Worm (Caenorhabditis elegans) whole organism, young adult: ENCODE measurements around the gene nhr-111.

ENCODE experiments used
- B0035.1 ChIP-seq: sonication (generic microtip); optimal IDR thresholded peaks from 2 replicates; lab custom pipeline; 2016; ENCODE audit warnings: missing genetic modification characterization, mild to moderate bottlenecking, missing compliant biosample characterization, missing genotype, missing genetic modification reagents
- D2030.7 ChIP-seq: fragments of 200-800 bp; sonication (Bioruptor generic); IDR thresholded peaks from 2 replicates; pipeline ENCODE4 v1.3.6; 2022; ENCODE audit warnings: missing genetic modification reagents, missing genetic modification characterization, missing compliant biosample characterization
- F22D6.2 ChIP-seq: sonication (generic microtip); optimal IDR thresholded peaks from 2 replicates; lab custom pipeline; 2016; ENCODE audit warnings: mild to moderate bottlenecking, missing genetic modification characterization, missing compliant biosample characterization
- F39B2.1 ChIP-seq: fragments of 200-800 bp; sonication (Bioruptor generic); IDR thresholded peaks from 2 replicates; pipeline ENCODE4 v1.3.6; 2022; ENCODE audit warnings: missing genetic modification reagents, missing genetic modification characterization, missing compliant biosample characterization
- F57A8.1 ChIP-seq: fragments of 200-800 bp; sonication (Bioruptor generic); optimal IDR thresholded peaks from 2 replicates; lab custom pipeline; 2018; ENCODE audit warnings: mild to moderate bottlenecking, missing genetic modification characterization, moderate library complexity, missing compliant biosample characterization
- F57C9.4 ChIP-seq: sonication (generic microtip); optimal IDR thresholded peaks from 2 replicates; lab custom pipeline; 2017; ENCODE audit warnings: mild to moderate bottlenecking, missing genetic modification characterization, missing compliant biosample characterization
- T26A5.8 ChIP-seq: sonication (generic microtip); optimal IDR thresholded peaks from 2 replicates; lab custom pipeline; 2016; ENCODE audit warnings: missing genetic modification characterization, missing compliant biosample characterization
- Y56A3A.18 ChIP-seq: fragments of 200-800 bp; sonication (Bioruptor generic); IDR thresholded peaks from 2 replicates; pipeline ENCODE4 v1.3.6; 2022; ENCODE audit warnings: missing genetic modification reagents, missing genetic modification characterization, missing compliant biosample characterization
- attf-6 ChIP-seq: fragments of 200-800 bp; sonication (Bioruptor generic); IDR thresholded peaks from 2 replicates; pipeline ENCODE4 v1.3.6; 2022; ENCODE audit warnings: missing genetic modification reagents, missing genetic modification characterization, missing compliant biosample characterization
- cebp-1 ChIP-seq, 2 experiments: fragments of 200-800 bp in 1 of 2; sonication (Bioruptor generic) in 1 of 2; sonication (generic microtip) in 1 of 2; IDR thresholded peaks in 1 of 2; optimal IDR thresholded peaks in 1 of 2; 2 replicates each; pipeline versions ENCODE4 v1.3.6 to Lab custom; 2017 to 2022; ENCODE audit warnings: missing compliant biosample characterization in 2 of 2, missing genetic modification characterization in 2 of 2, mild to moderate bottlenecking in 1 of 2, missing genetic modification reagents in 1 of 2, moderate library complexity in 1 of 2
- cebp-2 ChIP-seq: fragments of 200-800 bp; sonication (Bioruptor generic); IDR thresholded peaks from 2 replicates; pipeline ENCODE4 v1.3.6; 2022; ENCODE audit warnings: missing genetic modification characterization, missing compliant biosample characterization
- ceh-79 ChIP-seq: sonication (generic microtip); optimal IDR thresholded peaks from 2 replicates; lab custom pipeline; 2017; ENCODE audit warnings: mild to moderate bottlenecking, missing genetic modification characterization, missing compliant biosample characterization
- chd-7 ChIP-seq: sonication (generic microtip); optimal IDR thresholded peaks from 2 replicates; lab custom pipeline; 2016; ENCODE audit warnings: mild to moderate bottlenecking, missing genetic modification characterization, moderate library complexity, missing compliant biosample characterization
- dox-1 ChIP-seq: fragments of 200-800 bp; sonication (Bioruptor generic); IDR thresholded peaks from 2 replicates; pipeline ENCODE4 v1.3.6; 2022; ENCODE audit warnings: missing genetic modification reagents, missing genetic modification characterization, missing compliant biosample characterization
- dpff-1 ChIP-seq: sonication (generic microtip); optimal IDR thresholded peaks from 2 replicates; lab custom pipeline; 2017; ENCODE audit warnings: mild to moderate bottlenecking, missing genetic modification characterization, missing compliant biosample characterization
- ets-4 ChIP-seq: fragments of 200-800 bp; sonication (Bioruptor generic); optimal IDR thresholded peaks from 2 replicates; lab custom pipeline; 2018; ENCODE audit warnings: mild to moderate bottlenecking, missing genetic modification characterization, missing compliant biosample characterization
- hmg-20 ChIP-seq: fragments of 200-800 bp; sonication (Bioruptor generic); IDR thresholded peaks from 2 replicates; pipeline ENCODE4 v1.3.6; 2022; ENCODE audit warnings: missing genetic modification reagents, missing genetic modification characterization, missing compliant biosample characterization
- hsf-1 ChIP-seq: fragments of 200-800 bp; sonication (Bioruptor generic); IDR thresholded peaks from 2 replicates; pipeline ENCODE4 v1.3.6; 2022; ENCODE audit warnings: missing genetic modification reagents, missing genetic modification characterization, missing compliant biosample characterization
- lin-40 ChIP-seq: sonication (generic microtip); optimal IDR thresholded peaks from 2 replicates; lab custom pipeline; 2016; ENCODE audit warnings: missing genetic modification characterization, mild to moderate bottlenecking, missing compliant biosample characterization, missing genotype, missing genetic modification reagents
- lir-1 ChIP-seq: fragments of 200-800 bp; sonication (Bioruptor generic); conservative IDR thresholded peaks from 2 replicates; pipeline ENCODE4 v1.3.6; 2022; ENCODE audit warnings: missing genetic modification reagents, missing genetic modification characterization, missing compliant biosample characterization
- lsy-27 ChIP-seq: sonication (generic microtip); optimal IDR thresholded peaks from 2 replicates; lab custom pipeline; 2017; ENCODE audit warnings: missing genetic modification characterization, mild to moderate bottlenecking, missing compliant biosample characterization, antibody characterized with exemption, missing genotype, borderline replicate concordance; ENCODE audit not compliant: insufficient read depth
- madf-3 ChIP-seq: fragments of 200-800 bp; sonication (Bioruptor generic); IDR thresholded peaks from 2 replicates; pipeline ENCODE4 v1.3.6; 2022; ENCODE audit warnings: missing genetic modification reagents, missing genetic modification characterization, missing compliant biosample characterization
- madf-8 ChIP-seq: fragments of 200-800 bp; sonication (Bioruptor generic); conservative IDR thresholded peaks from 2 replicates; pipeline ENCODE4 v1.3.6; 2022; ENCODE audit warnings: missing genetic modification reagents, missing genetic modification characterization, missing compliant biosample characterization
- mel-28 ChIP-seq: sonication (generic microtip); optimal IDR thresholded peaks from 2 replicates; lab custom pipeline; 2016; ENCODE audit warnings: borderline replicate concordance, mild to moderate bottlenecking, missing genetic modification characterization, missing compliant biosample characterization
- nhr-27 ChIP-seq: fragments of 200-800 bp; sonication (Bioruptor generic); optimal IDR thresholded peaks from 2 replicates; lab custom pipeline; 2018; ENCODE audit warnings: mild to moderate bottlenecking, missing genetic modification characterization, moderate library complexity, missing compliant biosample characterization
- pbrm-1 ChIP-seq: fragments of 200-800 bp; sonication (Bioruptor generic); IDR thresholded peaks from 2 replicates; pipeline ENCODE4 v1.3.6; 2022; ENCODE audit warnings: missing genetic modification reagents, missing genetic modification characterization, missing compliant biosample characterization
- pha-4 ChIP-seq: fragments of 150-350 bp; sonication (generic microtip); optimal IDR thresholded peaks from 2 replicates; lab custom pipeline; 2014; ENCODE audit warnings: missing biosample characterization, missing genetic modification reagents, missing genetic modification characterization
- repo-1 ChIP-seq: sonication (generic microtip); optimal IDR thresholded peaks from 2 replicates; lab custom pipeline; 2017; ENCODE audit warnings: mild to moderate bottlenecking, missing genetic modification characterization, missing compliant biosample characterization
- tlf-1 ChIP-seq: fragments of 200-800 bp; sonication (Bioruptor generic); optimal IDR thresholded peaks from 2 replicates; lab custom pipeline; 2018; ENCODE audit warnings: mild to moderate bottlenecking, missing genetic modification characterization, missing compliant biosample characterization
- ztf-26 ChIP-seq: sonication (generic microtip); optimal IDR thresholded peaks from 2 replicates; lab custom pipeline; 2017; ENCODE audit warnings: missing genetic modification characterization, missing compliant biosample characterization

The nhr-111 gene

DNA sequence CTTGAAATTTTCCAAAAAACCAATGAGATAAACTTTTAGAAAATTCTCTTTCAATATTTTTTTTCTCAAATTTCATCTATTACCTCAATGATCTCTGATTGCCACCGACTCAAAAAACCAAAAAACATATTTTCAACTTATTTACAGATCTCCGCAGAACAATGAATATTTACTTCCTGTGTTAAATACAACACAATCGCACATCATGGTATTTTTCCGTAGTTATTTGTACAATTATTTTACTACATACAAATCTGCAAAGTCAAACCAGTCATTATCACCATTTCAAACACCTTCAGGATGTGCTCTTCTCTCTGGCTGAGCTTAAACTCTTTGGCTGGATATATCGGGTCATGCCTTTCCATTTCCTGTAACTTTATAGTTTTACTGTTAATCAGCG is 41.3 kb upstream of the nhr-111 start, which contains the start of gene str-108:
Gene str-108 (plus strand): TSS at position 301 of the 400 bp plus-strand sequence.
- no peak for TF ChIP-seq hsf-1 (GFP tag; lab: Robert Waterston, UW)

DNA sequence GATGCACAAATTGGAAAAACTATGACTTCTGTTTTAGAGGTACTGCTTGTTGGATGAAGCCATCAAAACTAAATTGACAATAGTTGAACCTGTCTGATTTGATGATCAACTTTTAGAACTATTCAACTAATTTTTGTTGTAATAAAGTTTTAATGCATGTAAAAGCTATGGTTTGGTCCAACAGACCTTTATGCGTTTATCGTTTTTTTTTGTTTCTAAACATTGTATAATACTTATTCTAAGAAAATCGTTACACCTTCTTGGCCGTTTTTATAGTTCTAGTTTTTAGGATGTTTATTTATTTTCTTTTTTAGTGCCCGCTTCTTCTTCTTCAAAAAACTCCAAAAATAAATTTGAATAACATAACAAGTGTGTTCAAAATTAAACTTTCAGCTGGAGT is 39.1 kb upstream of the nhr-111 start, which contains the start of gene F10A3.12:
Gene F10A3.12 (plus strand): TSS at position 301 of the 400 bp plus-strand sequence.
- TF ChIP-seq ztf-26 (tag; lab: Kevin White, UChicago) (no peak), F39B2.1 (GFP tag; lab: Robert Waterston, UW) (no peak), ceh-79 (tag; lab: Kevin White, UChicago) (no peak), madf-8 (GFP tag; lab: Robert Waterston, UW) (no peak), tlf-1 (GFP tag; lab: Kevin White, UChicago) (no peak), madf-3 (GFP tag; lab: Robert Waterston, UW) (no peak), hmg-20 (no peak), lin-40 (tag; lab: Kevin White, UChicago) (no peak), lsy-27 (tag; lab: Kevin White, UChicago) (no peak), F57A8.1 (GFP tag; lab: Kevin White, UChicago) (no peak), lir-1 (GFP tag; lab: Robert Waterston, UW) (no peak), F22D6.2 (tag; lab: Kevin White, UChicago) (no peak), F57C9.4 (no peak), mel-28 (tag; lab: Kevin White, UChicago) (no peak), repo-1 (tag; lab: Kevin White, UChicago) (no peak), chd-7 (tag; lab: Kevin White, UChicago) (no peak)
- TF ChIP-seq, all 124 proteins: peak for 0

DNA sequence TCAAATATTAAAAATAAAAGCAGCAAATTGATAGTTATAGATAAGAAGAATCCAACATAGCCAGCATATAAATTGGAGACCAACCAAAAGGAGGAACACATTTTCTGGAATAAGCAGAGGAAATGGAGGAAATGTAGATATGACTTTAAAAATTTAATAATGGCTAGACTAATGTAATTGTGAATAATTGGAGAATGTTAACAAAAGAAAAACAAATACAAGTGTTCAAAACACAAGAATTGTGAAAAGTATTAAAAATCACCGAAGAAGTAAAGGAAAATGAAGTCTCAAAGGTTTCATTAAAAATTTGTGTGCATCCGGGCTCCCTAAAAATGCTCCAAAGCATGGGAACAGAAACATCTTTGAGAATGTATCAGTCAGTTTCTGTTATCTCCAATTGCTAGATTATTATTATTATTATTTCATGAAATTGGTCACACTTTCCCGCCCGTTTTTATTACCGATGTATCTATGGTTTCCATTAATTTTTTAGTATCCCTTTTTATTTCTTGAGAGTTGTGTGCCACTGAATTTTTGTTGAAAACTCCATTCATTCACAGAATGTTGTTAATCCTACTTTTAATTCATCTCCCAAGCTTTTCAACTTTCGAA is 37.6 kb upstream of the nhr-111 start, which contains the start of the genes str-109 and F10A3.11:
Gene str-109 (minus strand): TSS at position 101 of the 612 bp plus-strand sequence.
Gene F10A3.11 (plus strand): TSS at position 562 of the 612 bp plus-strand sequence.
- TF ChIP-seq T26A5.8 (tag; lab: Kevin White, UChicago) (no peak), dpff-1 (tag; lab: Kevin White, UChicago) (no peak), dox-1 (GFP tag; lab: Robert Waterston, UW) (no peak), ztf-26 (tag; lab: Kevin White, UChicago) (no peak), F22D6.2 (tag; lab: Kevin White, UChicago) (no peak), pha-4 (tag; lab: Kevin White, UChicago) (no peak), pbrm-1 (no peak), B0035.1 (no peak), attf-6 (GFP tag; lab: Robert Waterston, UW) (no peak), cebp-2 (GFP tag; lab: Robert Waterston, UW) (no peak), D2030.7 (GFP tag; lab: Robert Waterston, UW) (no peak), chd-7 (tag; lab: Kevin White, UChicago) (no peak), nhr-27 (tag; lab: Kevin White, UChicago) (no peak), ets-4 (no peak), Y56A3A.18 (GFP tag; lab: Robert Waterston, UW) (no peak)

DNA sequence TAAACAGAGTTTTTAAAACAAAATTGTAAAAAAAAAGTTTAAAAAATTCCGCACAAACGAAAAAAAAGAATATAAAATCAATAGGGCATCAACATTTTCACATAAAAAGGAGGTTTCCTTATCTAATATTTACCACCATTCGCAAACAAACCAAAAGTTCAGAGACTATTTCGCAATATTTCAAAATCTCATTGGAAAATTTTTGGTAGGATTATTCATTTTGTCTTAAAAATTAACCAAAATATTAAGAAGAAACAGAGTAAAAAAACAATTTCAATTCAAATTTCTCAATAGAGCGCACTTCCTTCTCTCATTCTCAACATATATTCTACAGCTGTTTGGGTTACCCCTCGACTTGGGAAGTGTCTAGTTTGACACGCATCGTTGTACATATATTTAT is 35.4 kb upstream of the nhr-111 start:
- TF ChIP-seq cebp-1 (GFP tag; IDR thresholded peaks at IDR 0.05; lab: Robert Waterston, UW) (peak; percentile 85), cebp-1 (tag; optimal IDR thresholded peaks at IDR 0.05; lab: Kevin White, UChicago) (peak; percentile 96), lin-40 (tag; lab: Kevin White, UChicago) (no peak)
